Fruit fly (Drosophila melanogaster) S2 (cell line): Measurements from ENCODE around the gene CG14551.

Experiments used
- CG8478 ChIP-seq: fragments of >200 bp; optimal IDR thresholded peaks from 2 replicates; lab custom pipeline; 2018
- CTCF ChIP-seq, 2 experiments: fragments of >200 bp; optimal IDR thresholded peaks; 2 replicates each; lab custom pipeline; 2018

- no peak for TF ChIP-seq CG8478
- TF ChIP-seq CTCF (optimal IDR thresholded peaks at IDR 0.05; lab: Kevin White, UChicago), result no peak
Measured at dm6 chr3R:26014262-26014833, 48.5 kb downstream of the CG14551 start, which contains the start of gene Kaz-m1.
